Worm (Caenorhabditis elegans) whole organism, mixed stage, embryonic: Measurements from ENCODE around the gene exc-6.

Experiments
- nhr-237 ChIP-seq: fragments of 150-350 bp; optimal IDR thresholded peaks from 2 replicates; lab custom pipeline; 2014; ENCODE audit warnings: missing biosample characterization, missing genetic modification characterization
- unc-62 ChIP-seq: fragments of 150-350 bp; optimal IDR thresholded peaks from 2 replicates; lab custom pipeline; 2014; ENCODE audit warnings: missing biosample characterization, missing genetic modification reagents, missing genetic modification characterization
- ztf-11 ChIP-seq: fragments of 150-350 bp; optimal IDR thresholded peaks from 2 replicates; lab custom pipeline; 2014; ENCODE audit warnings: missing biosample characterization, missing genetic modification characterization

- TF ChIP-seq unc-62 (GFP tag; lab: Kevin White, UChicago) (no peak), ztf-11 (tag; lab: Kevin White, UChicago) (no peak), nhr-237 (tag; lab: Kevin White, UChicago) (no peak)
These were observed 48.9 kb upstream of the exc-6 start for ce11 chrIII:1054096-1054495.
